Fruit fly (Drosophila melanogaster) whole organism, embryonic: ENCODE results near the gene CG7386.
"Not testable (repeated sequence)": the region's sequence is repeated elsewhere in the genome, so short reads cannot be mapped to it uniquely, and the experiment has no call there.

ENCODE experiments used
- CG1792 ChIP-seq: fragments of 200-800 bp; sonication (Bioruptor generic); optimal IDR thresholded peaks from 2 replicates; lab custom pipeline; 2016; ENCODE audit warnings: missing biosample characterization, missing genetic modification characterization
- CG7372 ChIP-seq: fragments of 200-800 bp; sonication (Bioruptor generic); IDR thresholded peaks from 2 replicates; pipeline ENCODE4 v1.3.6; 2022; ENCODE audit warnings: missing biosample characterization, missing genetic modification characterization
- CG7963 ChIP-seq: fragments of 200-800 bp; sonication (Bioruptor generic); IDR thresholded peaks from 3 replicates; pipeline ENCODE4 v1.3.6; 2022; ENCODE audit warnings: missing biosample characterization, missing genetic modification characterization; ENCODE audit not compliant: partially characterized antibody
- amos ChIP-seq: fragments of 200-800 bp; sonication (Bioruptor generic); IDR thresholded peaks from 2 replicates; pipeline ENCODE4 v1.3.6; 2022; ENCODE audit warnings: missing biosample characterization, missing genetic modification characterization; ENCODE audit not compliant: partially characterized antibody
- ken ChIP-seq: fragments of 200-800 bp; sonication (Bioruptor generic); IDR thresholded peaks from 3 replicates; pipeline ENCODE4 v1.3.6; 2022; ENCODE audit warnings: missing biosample characterization, missing genetic modification characterization
- psq ChIP-seq: fragments of 200-800 bp; sonication (Bioruptor generic); optimal IDR thresholded peaks from 2 replicates; lab custom pipeline; 2017; ENCODE audit warnings: missing biosample characterization, missing genetic modification characterization
- tx ChIP-seq: fragments of 200-800 bp; sonication (Bioruptor generic); optimal IDR thresholded peaks from 2 replicates; lab custom pipeline; 2016; ENCODE audit warnings: missing biosample characterization, missing genetic modification characterization

DNA sequence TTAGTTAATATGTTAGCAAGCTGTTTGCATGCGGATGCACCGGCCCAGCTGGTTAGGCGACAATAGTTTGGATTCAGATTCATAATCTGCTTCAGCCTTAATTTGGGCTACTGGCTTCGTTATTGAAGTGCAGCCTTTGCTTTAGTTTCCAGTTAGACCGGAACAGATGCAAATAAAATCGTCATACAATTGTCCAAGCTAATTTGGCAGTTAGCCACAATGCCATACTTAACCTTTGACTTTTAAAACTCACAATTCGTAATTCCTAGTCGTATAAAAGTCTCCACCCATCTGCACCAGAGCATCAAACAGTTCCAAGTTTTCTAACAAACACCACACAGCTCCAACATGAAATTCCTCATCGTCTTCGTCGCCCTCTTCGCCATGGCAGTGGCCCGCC is 43.2 kb upstream of the CG7386 start, which contains the start of gene Lcp65Ab2:
- TF ChIP-seq CG1792 (GFP tag; lab: Kevin White, UChicago); psq (GFP tag; lab: Kevin White, UChicago); amos; ken (GFP tag; lab: Robert Waterston, UW); tx; CG7372; CG7963 (GFP tag; lab: Robert Waterston, UW): not testable (repeated sequence)
